Fruit fly (Drosophila melanogaster) whole organism: ENCODE data around the gene Sec71.

Source experiments
- CG8478 ChIP-seq: fragments of >200 bp; optimal IDR thresholded peaks from 2 replicates; lab custom pipeline; 2018; ENCODE audit warnings: inconsistent platforms
- psq ChIP-seq: fragments of >200 bp; optimal IDR thresholded peaks from 2 replicates; lab custom pipeline; 2017

DNA sequence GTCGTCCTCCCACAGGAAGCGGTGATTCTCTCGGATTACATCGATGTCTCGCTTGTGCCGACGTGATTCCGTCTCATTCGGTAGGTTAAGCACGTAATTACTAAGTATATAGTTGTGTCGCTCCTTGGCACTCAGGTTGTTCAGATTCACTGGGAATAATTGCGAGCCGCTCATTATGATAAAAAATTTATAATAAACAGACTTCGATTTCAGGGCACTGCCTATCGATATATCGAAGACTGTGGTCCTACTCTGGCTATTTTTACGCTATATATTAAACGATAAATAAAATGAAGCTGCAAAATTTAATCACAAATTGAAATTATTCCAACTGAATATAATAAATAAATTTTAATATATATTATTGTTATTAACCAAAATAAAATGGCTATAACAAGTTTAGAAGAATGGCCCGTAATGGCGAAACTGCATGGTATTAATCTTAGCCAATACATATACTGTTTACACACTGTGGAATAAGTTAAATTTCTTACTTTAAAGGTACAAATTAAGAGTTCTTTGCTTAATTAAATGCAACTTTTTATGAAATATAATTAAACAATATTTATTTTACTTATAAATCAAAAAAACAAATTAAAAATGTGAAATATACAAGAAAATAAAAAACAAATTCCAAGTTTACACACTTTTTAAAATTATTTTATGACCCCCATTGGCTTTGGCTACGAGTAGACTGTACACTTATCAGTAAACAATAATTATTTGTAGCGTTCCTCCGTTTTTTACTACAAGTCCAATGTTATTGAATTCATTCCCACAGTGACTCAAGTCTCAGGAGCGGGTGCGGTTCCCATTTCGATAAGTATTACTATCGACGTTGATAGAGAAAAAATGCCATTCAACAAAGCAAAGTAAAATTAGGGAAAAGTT is 9.8 kb upstream of the Sec71 start, which contains the start of gene Eato:
- TF ChIP-seq CG8478, result no peak
- TF ChIP-seq psq (lab: Kevin White, UChicago), result no peak
